Worm (Caenorhabditis elegans) whole organism, L4/young adult: ENCODE measurements around the gene ifg-1.

ENCODE experiments used
- dao-5 ChIP-seq: sonication (generic microtip); optimal IDR thresholded peaks from 2 replicates; lab custom pipeline; 2016; ENCODE audit warnings: missing genotype, missing genetic modification characterization, moderate library complexity, missing compliant biosample characterization
- him-1 ChIP-seq: sonication (generic microtip); optimal IDR thresholded peaks from 2 replicates; lab custom pipeline; 2016; ENCODE audit warnings: missing genotype, missing genetic modification reagents, missing genetic modification characterization, missing compliant biosample characterization

- TF ChIP-seq dao-5 (tag; lab: Kevin White, UChicago) (no peak), him-1 (tag; lab: Kevin White, UChicago) (no peak)
These were observed 3.2 kb downstream of the ifg-1 start for ce11 chrII:8220267-8220666.
